Worm (Caenorhabditis elegans): ENCODE data around the gene Y41D4B.6.

Y41D4B.6 gene

ce11 chrIV:1682066-1682465 lies 48.5 kb downstream of the Y41D4B.6 start, which contains the start of gene Y41D4B.24:
Y41D4B.24 (minus strand) TSS chrIV:1682166.
- TF ChIP-seq elt-2 (tag; optimal IDR thresholded peaks at IDR 0.05) (no peak), fos-1 (tag; optimal IDR thresholded peaks at IDR 0.05) (no peak), sup-37 (GFP tag; optimal IDR thresholded peaks at IDR 0.05) (no peak), pag-3 (tag; optimal IDR thresholded peaks at IDR 0.05; ENCODE audit: borderline replicate concordance, insufficient read depth) (no peak), ceh-90 (tag; optimal IDR thresholded peaks at IDR 0.05) (no peak), vab-15 (tag; optimal IDR thresholded peaks at IDR 0.05) (no peak), skn-1 (tag; optimal IDR thresholded peaks at IDR 0.05) (no peak), hlh-4 (tag; optimal IDR thresholded peaks at IDR 0.05) (no peak), lir-3 (tag; optimal IDR thresholded peaks at IDR 0.05; ENCODE audit: poor library complexity) (no peak), ets-5 (GFP tag; IDR thresholded peaks at IDR 0.05) (no peak), ama-1 (optimal IDR thresholded peaks at IDR 0.05) (no peak), nhr-71 (tag; optimal IDR thresholded peaks at IDR 0.05) (no peak), lin-35 (GFP tag; optimal IDR thresholded peaks at IDR 0.05) (no peak)

Data from whole organism, L1 larva.